Fruit fly (Drosophila melanogaster) whole organism: ENCODE measurements around the gene Pp1-13C.

Experiments
- Dll ChIP-seq: fragments of >200 bp; optimal IDR thresholded peaks from 2 replicates; lab custom pipeline; 2017
- EcR ChIP-seq, 2 experiments: fragments of >200 bp; optimal IDR thresholded peaks; 2 replicates each; lab custom pipeline; 2017; ENCODE audit warnings: missing biosample characterization in 2 of 2, missing genetic modification characterization in 2 of 2, missing genetic modification reagents in 2 of 2
- psq ChIP-seq: fragments of >200 bp; optimal IDR thresholded peaks from 2 replicates; lab custom pipeline; 2017
- usp ChIP-seq: fragments of >200 bp; optimal IDR thresholded peaks from 2 replicates; lab custom pipeline; 2017; ENCODE audit warnings: missing biosample characterization, missing genetic modification characterization, mixed read lengths

dm6 chrX:15335845-15336453 lies 24.9 kb downstream of the Pp1-13C start:
- no peak for TF ChIP-seq usp (GFP tag; lab: Kevin White, UChicago)
- TF ChIP-seq psq (lab: Kevin White, UChicago), result no peak
- TF ChIP-seq Dll (lab: Kevin White, UChicago), result no peak
- TF ChIP-seq EcR (GFP tag; optimal IDR thresholded peaks at IDR 0.05; lab: Kevin White, UChicago), result no peak
